Worm (Caenorhabditis elegans) whole organism, mixed stage, embryonic: ENCODE data around the gene dpy-7.

Experiments
- ces-1 ChIP-seq: fragments of 150-350 bp; optimal IDR thresholded peaks from 2 replicates; lab custom pipeline; 2014; ENCODE audit warnings: missing biosample characterization, missing genetic modification reagents, missing genetic modification characterization
- mep-1 ChIP-seq: fragments of 150-350 bp; optimal IDR thresholded peaks from 2 replicates; lab custom pipeline; 2017; ENCODE audit warnings: missing biosample characterization, missing genetic modification reagents, missing genetic modification characterization, inconsistent platforms
- mls-2 ChIP-seq: sonication (generic microtip); optimal IDR thresholded peaks from 2 replicates; lab custom pipeline; 2016; ENCODE audit warnings: mild to moderate bottlenecking, missing genetic modification characterization, moderate library complexity, missing compliant biosample characterization
- nhr-237 ChIP-seq: fragments of 150-350 bp; optimal IDR thresholded peaks from 2 replicates; lab custom pipeline; 2014; ENCODE audit warnings: missing biosample characterization, missing genetic modification characterization
- nhr-28 ChIP-seq: fragments of 150-350 bp; optimal IDR thresholded peaks from 2 replicates; lab custom pipeline; 2014; ENCODE audit warnings: missing biosample characterization, missing genetic modification characterization
- pha-4 ChIP-seq: fragments of 150-350 bp; optimal IDR thresholded peaks from 2 replicates; lab custom pipeline; 2018; ENCODE audit warnings: missing biosample characterization, missing genetic modification reagents, missing genetic modification characterization
- sptf-1 ChIP-seq: sonication (generic microtip); optimal IDR thresholded peaks from 2 replicates; lab custom pipeline; 2017; ENCODE audit warnings: mild to moderate bottlenecking, missing genetic modification characterization, moderate library complexity, missing compliant biosample characterization

DNA sequence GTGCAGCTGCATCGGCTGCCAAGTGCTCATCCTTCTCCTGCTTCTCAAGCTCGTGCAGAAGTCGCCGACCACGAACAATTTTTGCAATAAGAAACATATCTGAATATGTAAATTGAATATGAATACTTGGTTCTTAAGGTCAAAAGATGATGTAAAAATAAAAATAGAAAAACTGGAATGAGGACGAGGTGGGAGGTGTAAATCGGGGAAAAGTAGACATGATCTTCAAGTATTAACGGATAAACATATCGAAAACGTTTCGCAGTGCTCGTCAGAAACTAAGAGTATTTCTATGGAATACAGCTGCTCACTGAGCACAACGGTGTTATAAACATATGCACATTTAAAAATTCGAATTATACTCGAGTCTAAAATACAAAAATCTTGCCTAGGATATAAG lies 2.4 kb upstream of the dpy-7 start, which contains the start of gene glb-16:
- no peak for TF ChIP-seq pha-4 (tag; lab: Kevin White, UChicago)
- TF ChIP-seq nhr-28: no peak
- TF ChIP-seq ces-1 (GFP tag; lab: Kevin White, UChicago): no peak
- TF ChIP-seq sptf-1 (tag; lab: Kevin White, UChicago): no peak
- TF ChIP-seq mls-2 (tag; lab: Kevin White, UChicago): no peak
- TF ChIP-seq nhr-237 (tag; lab: Kevin White, UChicago): no peak
- no peak for TF ChIP-seq mep-1
